Worm (Caenorhabditis elegans) whole organism, midembryonic: ENCODE results near the gene C09B8.4.
A peak's percentile ranks its signal among the peaks of the same experiment; 100 is the strongest.

Source experiments
- T22C8.4 ChIP-seq: fragments of 200-800 bp; sonication (Bioruptor generic); IDR thresholded peaks from 2 replicates; pipeline ENCODE4 v1.3.6; 2022; ENCODE audit warnings: missing genetic modification characterization, missing compliant biosample characterization
- cog-1 ChIP-seq: sonication (generic microtip); optimal IDR thresholded peaks from 2 replicates; lab custom pipeline; 2016; ENCODE audit warnings: missing genetic modification characterization, missing compliant biosample characterization
- flt-1 ChIP-seq: fragments of 200-800 bp; sonication (Bioruptor generic); IDR thresholded peaks from 2 replicates; pipeline ENCODE4 v1.3.6; 2022; ENCODE audit warnings: missing genetic modification characterization, missing compliant biosample characterization
- klf-2 ChIP-seq: fragments of 200-800 bp; sonication (Bioruptor generic); conservative IDR thresholded peaks from 2 replicates; pipeline ENCODE4 v1.3.6; 2022; ENCODE audit warnings: missing genetic modification reagents, missing genetic modification characterization, missing compliant biosample characterization
- med-1 ChIP-seq: sonication (generic microtip); optimal IDR thresholded peaks from 2 replicates; lab custom pipeline; 2017; ENCODE audit warnings: missing genetic modification characterization, mild to moderate bottlenecking, missing compliant biosample characterization, antibody characterized with exemption, missing genetic modification reagents; ENCODE audit not compliant: insufficient read depth
- ref-1 ChIP-seq: fragments of 200-800 bp; sonication (Bioruptor generic); conservative IDR thresholded peaks from 2 replicates; pipeline ENCODE4 v1.3.6; 2022; ENCODE audit warnings: missing genetic modification reagents, missing genetic modification characterization, missing compliant biosample characterization
- tab-1 ChIP-seq: fragments of 200-800 bp; sonication (Bioruptor generic); IDR thresholded peaks from 2 replicates; pipeline ENCODE4 v1.3.6; 2022; ENCODE audit warnings: missing genetic modification characterization, missing compliant biosample characterization
- ztf-23 ChIP-seq: fragments of 200-800 bp; sonication (Bioruptor generic); IDR thresholded peaks from 2 replicates; pipeline ENCODE4 v1.3.6; 2022; ENCODE audit warnings: missing genetic modification reagents, missing genetic modification characterization, missing compliant biosample characterization
- ztf-29 ChIP-seq: fragments of 200-800 bp; sonication (Bioruptor generic); IDR thresholded peaks from 2 replicates; pipeline ENCODE4 v1.3.6; 2022; ENCODE audit warnings: missing genetic modification reagents, missing genetic modification characterization, missing compliant biosample characterization

Gene C09B8.4

DNA sequence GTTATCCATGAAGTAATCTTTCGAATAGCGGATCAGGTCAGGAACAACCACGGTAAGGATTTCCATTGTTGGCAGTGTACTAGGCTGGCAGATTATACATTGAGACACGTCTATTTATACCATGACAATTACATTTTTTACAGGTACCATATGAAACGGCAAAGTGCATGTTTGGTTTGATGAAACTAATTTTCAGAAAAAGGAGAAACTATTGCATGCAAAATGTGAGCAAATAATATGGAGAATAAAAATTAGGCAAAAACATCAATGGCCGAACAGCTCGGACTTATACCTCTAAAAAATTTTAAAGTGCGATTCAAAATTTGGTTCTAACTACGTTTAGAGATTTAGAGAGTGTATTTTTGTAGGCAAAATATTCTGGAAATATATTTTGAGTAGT is 27.0 kb downstream of the C09B8.4 start, which contains the start of gene F22F4.5:
Gene F22F4.5 (minus strand): TSS at position 101 of the 400 bp plus-strand sequence.
- TF ChIP-seq tab-1 (GFP tag; lab: Robert Waterston, UW) (no peak), med-1 (no peak), ztf-29 (GFP tag; lab: Robert Waterston, UW) (no peak), cog-1 (tag; lab: Kevin White, UChicago) (no peak), ztf-23 (GFP tag; lab: Robert Waterston, UW) (no peak), T22C8.4 (GFP tag; lab: Robert Waterston, UW) (no peak), ref-1 (GFP tag; lab: Robert Waterston, UW) (no peak), klf-2 (GFP tag; lab: Robert Waterston, UW) (no peak), flt-1 (GFP tag; lab: Robert Waterston, UW) (no peak)

DNA sequence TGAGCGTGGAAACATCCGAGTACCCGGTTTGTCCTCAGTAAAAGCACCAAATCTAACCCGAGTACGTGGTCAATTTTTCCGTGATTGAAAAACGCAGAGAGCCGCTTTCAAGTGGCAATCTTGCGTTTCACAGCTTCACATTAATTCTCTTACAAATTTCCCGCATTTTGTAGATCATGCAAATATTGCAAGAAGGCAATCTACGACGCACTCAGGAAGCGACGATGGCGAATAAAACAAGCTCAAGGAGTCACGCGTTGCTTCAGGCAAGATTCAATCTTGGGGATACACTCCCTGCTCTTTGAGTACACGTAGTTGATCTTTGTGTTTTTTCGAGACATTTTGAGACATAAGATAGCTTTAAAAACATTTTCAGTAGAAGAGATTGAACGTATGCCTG is 31.8 kb downstream of the C09B8.4 start:
- no peak for TF ChIP-seq flt-1 (GFP tag; lab: Robert Waterston, UW)
- TF ChIP-seq ztf-29 (GFP tag; lab: Robert Waterston, UW): no peak
- TF ChIP-seq med-1: no peak
- no peak for TF ChIP-seq ztf-23 (GFP tag; lab: Robert Waterston, UW)
- TF ChIP-seq cog-1 (tag; lab: Kevin White, UChicago): no peak

DNA sequence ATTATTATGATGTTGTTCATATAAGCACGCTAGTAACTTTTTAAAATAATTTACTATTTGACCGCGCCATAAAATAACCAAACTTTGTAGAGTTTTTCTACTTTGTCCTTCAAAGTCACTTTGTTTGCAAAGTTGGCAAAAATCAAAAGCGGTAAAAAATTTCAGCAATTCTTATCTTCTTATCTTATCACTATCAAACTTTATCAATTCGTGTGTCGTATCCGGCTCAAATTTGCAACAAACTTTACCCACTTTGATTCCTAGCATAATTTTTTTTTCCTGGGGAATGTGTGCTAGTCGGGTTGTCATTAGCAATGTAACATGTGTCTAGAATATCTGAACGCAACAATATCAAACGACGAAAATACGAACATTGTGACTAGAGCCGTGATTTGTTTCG is 34.0 kb downstream of the C09B8.4 start:
- TF ChIP-seq med-1: no peak
- TF ChIP-seq T22C8.4 (GFP tag; lab: Robert Waterston, UW): no peak

DNA sequence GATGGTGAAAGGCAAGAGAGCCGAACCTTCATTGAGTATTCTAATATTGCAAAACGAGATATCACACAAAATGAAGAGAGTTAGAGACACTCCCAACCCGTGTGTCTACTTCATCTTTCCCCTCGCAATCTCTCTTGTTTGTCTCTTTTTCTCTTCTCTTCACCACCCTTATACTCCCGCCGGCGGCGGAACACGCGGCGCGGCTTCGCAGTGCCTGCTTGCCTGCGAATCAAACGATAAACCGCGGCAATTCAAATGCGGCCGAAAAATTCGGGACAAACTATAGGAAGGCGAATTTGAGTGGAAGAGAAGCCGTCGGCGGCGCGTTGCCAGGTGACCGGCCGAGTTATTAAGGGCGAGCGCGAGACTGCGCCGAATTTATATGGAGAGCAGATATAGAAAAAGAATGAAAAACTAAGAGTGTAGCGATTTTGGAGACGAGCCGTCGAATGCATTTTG is 35.1 kb downstream of the C09B8.4 start, which contains the start of gene klp-13:
Gene klp-13 (plus strand): TSS at position 409 of the 459 bp plus-strand sequence.
- TF ChIP-seq T22C8.4 (GFP tag; lab: Robert Waterston, UW) (no peak), ref-1 (GFP tag; lab: Robert Waterston, UW) (0 out of 2 replicates have a peak, but pooled peaks have one; percentile 9), med-1 (no peak), ztf-23 (GFP tag; lab: Robert Waterston, UW) (peak; percentile 54; the same call in 1 of the 2 replicates), flt-1 (GFP tag; lab: Robert Waterston, UW) (peak; percentile 41; the same call in 1 of the 2 replicates), ztf-29 (GFP tag; lab: Robert Waterston, UW) (peak; percentile 62; the same call in 1 of the 2 replicates), klf-2 (GFP tag; lab: Robert Waterston, UW) (no peak), tab-1 (GFP tag; lab: Robert Waterston, UW) (no peak), cog-1 (tag; lab: Kevin White, UChicago) (peak; percentile 91)

ce11 chrX:5983267-5983666 is 36.5 kb downstream of the C09B8.4 start:
- no peak for TF ChIP-seq cog-1 (tag; lab: Kevin White, UChicago)
- no peak for TF ChIP-seq tab-1 (GFP tag; lab: Robert Waterston, UW)
- no peak for TF ChIP-seq ztf-23 (GFP tag; lab: Robert Waterston, UW)
- no peak for TF ChIP-seq ztf-29 (GFP tag; lab: Robert Waterston, UW)

ce11 chrX:5982799-5983198 is 36.9 kb downstream of the C09B8.4 start:
- no peak for TF ChIP-seq med-1
- TF ChIP-seq tab-1 (GFP tag; lab: Robert Waterston, UW): no peak
- TF ChIP-seq ztf-29 (GFP tag; lab: Robert Waterston, UW): no peak
- TF ChIP-seq ref-1 (GFP tag; lab: Robert Waterston, UW): no peak
- no peak for TF ChIP-seq ztf-23 (GFP tag; lab: Robert Waterston, UW)
- no peak for TF ChIP-seq cog-1 (tag; lab: Kevin White, UChicago)
- no peak for TF ChIP-seq flt-1 (GFP tag; lab: Robert Waterston, UW)
- TF ChIP-seq T22C8.4 (GFP tag; lab: Robert Waterston, UW): no peak
- TF ChIP-seq klf-2 (GFP tag; lab: Robert Waterston, UW): no peak

- TF ChIP-seq T22C8.4 (GFP tag; lab: Robert Waterston, UW) (no peak), med-1 (no peak), tab-1 (GFP tag; lab: Robert Waterston, UW) (no peak), ztf-23 (GFP tag; lab: Robert Waterston, UW) (no peak), klf-2 (GFP tag; lab: Robert Waterston, UW) (no peak), cog-1 (tag; lab: Kevin White, UChicago) (no peak), ztf-29 (GFP tag; lab: Robert Waterston, UW) (no peak), ref-1 (GFP tag; lab: Robert Waterston, UW) (no peak), flt-1 (GFP tag; lab: Robert Waterston, UW) (no peak)
Measured at ce11 chrX:5981698-5982097, 38.0 kb downstream of the C09B8.4 start.

- no peak for TF ChIP-seq ref-1 (GFP tag; lab: Robert Waterston, UW)
- no peak for TF ChIP-seq klf-2 (GFP tag; lab: Robert Waterston, UW)
- no peak for TF ChIP-seq cog-1 (tag; lab: Kevin White, UChicago)
- TF ChIP-seq ztf-23 (GFP tag; lab: Robert Waterston, UW): no peak
- TF ChIP-seq T22C8.4 (GFP tag; lab: Robert Waterston, UW): no peak
- no peak for TF ChIP-seq med-1
- TF ChIP-seq tab-1 (GFP tag; lab: Robert Waterston, UW): no peak
- no peak for TF ChIP-seq ztf-29 (GFP tag; lab: Robert Waterston, UW)
- no peak for TF ChIP-seq flt-1 (GFP tag; lab: Robert Waterston, UW)
Measured at ce11 chrX:5977754-5978153, 42.0 kb downstream of the C09B8.4 start, which contains the start of gene kin-2. kin-2 (minus strand) TSS chrX:5977854.

DNA sequence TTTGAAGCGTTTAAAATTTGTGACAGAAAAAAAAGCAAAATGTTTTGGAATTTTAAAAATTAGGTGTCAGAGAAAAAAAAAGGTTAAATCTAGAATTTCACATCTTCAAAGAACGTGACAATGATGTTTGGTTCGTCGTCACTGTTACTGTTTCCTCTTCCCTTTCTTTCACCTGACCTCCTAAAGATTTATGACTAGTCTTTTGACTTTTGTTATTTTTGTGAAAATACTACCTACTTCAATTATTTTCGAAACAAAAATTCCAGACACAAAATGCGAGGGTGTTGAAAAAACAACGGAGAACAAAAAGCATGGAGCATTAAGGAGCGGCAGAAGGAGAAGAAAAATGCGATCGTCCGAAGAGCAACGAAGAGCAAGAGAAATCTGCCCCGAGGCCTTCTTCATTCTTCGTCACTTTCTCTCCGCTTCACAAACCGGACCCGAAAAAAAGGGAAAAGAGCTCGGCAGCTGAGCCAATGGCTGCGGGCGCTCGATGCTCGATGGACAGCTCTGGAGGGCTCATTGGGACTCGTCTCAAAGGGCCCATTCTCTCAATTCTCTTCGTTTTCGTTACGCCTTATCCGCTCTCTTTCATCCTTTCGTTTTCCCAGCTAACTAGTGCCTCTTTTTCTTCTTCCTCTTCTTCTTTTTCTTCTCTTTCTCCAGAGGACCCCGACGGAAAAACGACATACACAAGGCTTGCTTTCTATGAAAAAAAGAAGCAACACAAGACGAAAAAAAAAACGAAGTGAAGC is 43.4 kb downstream of the C09B8.4 start:
- TF ChIP-seq ref-1 (GFP tag; lab: Robert Waterston, UW) (no peak), ztf-29 (GFP tag; lab: Robert Waterston, UW) (no peak), klf-2 (GFP tag; lab: Robert Waterston, UW) (no peak), ztf-23 (GFP tag; lab: Robert Waterston, UW) (no peak), flt-1 (GFP tag; lab: Robert Waterston, UW) (no peak), tab-1 (GFP tag; lab: Robert Waterston, UW) (no peak), T22C8.4 (GFP tag; lab: Robert Waterston, UW) (no peak), cog-1 (tag; lab: Kevin White, UChicago) (no peak), med-1 (no peak)
